Fruit fly (Drosophila melanogaster): ENCODE data around the gene CG1113.

Gene CG1113

DNA sequence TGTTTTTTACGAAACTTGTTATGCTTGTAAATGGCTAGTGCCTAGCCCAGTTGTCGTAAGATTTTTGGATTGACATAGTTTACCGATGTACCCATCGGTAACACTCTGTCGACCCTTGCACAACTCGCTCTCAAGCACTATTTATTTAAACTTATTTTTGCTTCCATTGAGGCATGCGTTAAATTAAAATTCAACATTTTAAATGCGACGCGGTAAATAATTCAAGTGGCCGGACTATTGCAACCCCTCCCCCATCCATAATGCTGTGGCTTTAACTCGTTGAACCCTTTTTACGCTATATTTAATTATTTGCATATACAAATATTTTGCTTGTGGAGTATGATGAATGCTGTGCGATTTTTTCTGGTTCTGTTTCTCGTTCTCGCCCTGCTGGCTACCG is 3.6 kb upstream of the CG1113 start:
- TF ChIP-seq Adf1 (GFP tag; IDR thresholded peaks at IDR 0.05), result no peak
- no peak for TF ChIP-seq CG18599 (GFP tag; optimal IDR thresholded peaks at IDR 0.05)
- no peak for TF ChIP-seq CG10147 (GFP tag; optimal IDR thresholded peaks at IDR 0.05)
- TF ChIP-seq Blimp-1 (GFP tag; optimal IDR thresholded peaks at IDR 0.05), result no peak
- TF ChIP-seq CG16779 (GFP tag; IDR thresholded peaks at IDR 0.05), result no peak
- TF ChIP-seq Lpt (GFP tag; optimal IDR thresholded peaks at IDR 0.05), result no peak
- TF ChIP-seq ERR (GFP tag; optimal IDR thresholded peaks at IDR 0.05), result no peak
- no peak for TF ChIP-seq Fer2 (tag; optimal IDR thresholded peaks at IDR 0.05)
- no peak for TF ChIP-seq H15 (GFP tag; IDR thresholded peaks at IDR 0.05)
- no peak for TF ChIP-seq Dad (GFP tag; optimal IDR thresholded peaks at IDR 0.05)
- TF ChIP-seq CG6689 (GFP tag; IDR thresholded peaks at IDR 0.05), result no peak
- TF ChIP-seq kah (GFP tag; optimal IDR thresholded peaks at IDR 0.05), result no peak
- TF ChIP-seq abd-A (tag; optimal IDR thresholded peaks at IDR 0.05), result no peak
- TF ChIP-seq CG1602 (GFP tag; optimal IDR thresholded peaks at IDR 0.05), result no peak
- TF ChIP-seq CG5180 (GFP tag; optimal IDR thresholded peaks at IDR 0.05), result no peak

- TF ChIP-seq prd (optimal IDR thresholded peaks at IDR 0.05) (no peak), prd (GFP tag; IDR thresholded peaks at IDR 0.05) (peak; percentile 21; the same call in 1 of the 3 replicates), abd-A (tag; optimal IDR thresholded peaks at IDR 0.05) (no peak), Dip3 (GFP tag; optimal IDR thresholded peaks at IDR 0.05) (peak; percentile 5), psq (GFP tag; optimal IDR thresholded peaks at IDR 0.05) (no peak), Abd-B (GFP tag; optimal IDR thresholded peaks at IDR 0.05) (no peak), CG1647 (GFP tag; optimal IDR thresholded peaks at IDR 0.05) (no peak), Gug (GFP tag; IDR thresholded peaks at IDR 0.05) (0 out of 4 replicates have a peak, but pooled peaks have one; percentile 22), mam (GFP tag; optimal IDR thresholded peaks at IDR 0.05) (peak; percentile 28), CG7786 (GFP tag; optimal IDR thresholded peaks at IDR 0.05) (peak; percentile 22), CG1603 (tag; optimal IDR thresholded peaks at IDR 0.05) (peak; percentile 16), MBD-R2 (GFP tag; IDR thresholded peaks at IDR 0.05) (no peak), sqz (GFP tag; optimal IDR thresholded peaks at IDR 0.05) (peak; percentile 27), CG5245 (GFP tag; optimal IDR thresholded peaks at IDR 0.05) (peak; percentile 3), Sin3A (optimal IDR thresholded peaks at IDR 0.05) (no peak), CG30020 (tag; optimal IDR thresholded peaks at IDR 0.05) (no peak), CG17328 (GFP tag; IDR thresholded peaks at IDR 0.05) (0 out of 2 replicates have a peak, but pooled peaks have one; percentile 19), Drgx (GFP tag; IDR thresholded peaks at IDR 0.05) (peak; percentile 46), CG10267 (tag; optimal IDR thresholded peaks at IDR 0.05) (no peak), lilli (GFP tag; optimal IDR thresholded peaks at IDR 0.05) (peak; percentile 13), esg (GFP tag; conservative IDR thresholded peaks at IDR 0.05) (no peak), CG18764 (GFP tag; optimal IDR thresholded peaks at IDR 0.05) (peak; percentile 31), chm (GFP tag; IDR thresholded peaks at IDR 0.05) (no peak), Lpt (GFP tag; optimal IDR thresholded peaks at IDR 0.05) (no peak), tna (GFP tag; IDR thresholded peaks at IDR 0.05; ENCODE audit: partially characterized antibody) (no peak), slp2 (GFP tag; optimal IDR thresholded peaks at IDR 0.05) (no peak), CG18011 (GFP tag; optimal IDR thresholded peaks at IDR 0.05) (no peak), usp (GFP tag; optimal IDR thresholded peaks at IDR 0.05) (no peak), nom (GFP tag; optimal IDR thresholded peaks at IDR 0.05) (peak; percentile 7), run (tag; optimal IDR thresholded peaks at IDR 0.05) (no peak), Gsc (GFP tag; IDR thresholded peaks at IDR 0.05) (no peak), CG9727 (GFP tag; optimal IDR thresholded peaks at IDR 0.05) (peak; percentile 8), Dip2 (GFP tag; IDR thresholded peaks at IDR 0.05) (no peak), CG7556 (GFP tag; optimal IDR thresholded peaks at IDR 0.05) (no peak), CG1233 (GFP tag; optimal IDR thresholded peaks at IDR 0.05) (no peak), ssp (GFP tag; IDR thresholded peaks at IDR 0.05) (no peak), CG11504 (tag; optimal IDR thresholded peaks at IDR 0.05) (peak; percentile 5)
Measured at dm6 chr3R:5250530-5251242, 2.3 kb upstream of the CG1113 start.

Measured in whole organism, embryonic.